Fruit fly (Drosophila melanogaster) whole organism, pupa: ENCODE data around the gene FucTB.

Experiments used
- CG13204 ChIP-seq: fragments of 200-800 bp; sonication (Bioruptor generic); optimal IDR thresholded peaks from 2 replicates; lab custom pipeline; 2018; ENCODE audit warnings: missing biosample characterization, mild to moderate bottlenecking, missing genetic modification characterization, moderate library complexity
- CG34367 ChIP-seq: fragments of 200-800 bp; sonication (Bioruptor generic); optimal IDR thresholded peaks from 2 replicates; lab custom pipeline; 2018; ENCODE audit warnings: missing biosample characterization, mild to moderate bottlenecking, missing genetic modification characterization
- D1 ChIP-seq: fragments of 200-800 bp; sonication (Bioruptor generic); optimal IDR thresholded peaks from 2 replicates; lab custom pipeline; 2018; ENCODE audit warnings: missing biosample characterization, mild to moderate bottlenecking, missing genetic modification characterization, moderate library complexity
- EcR ChIP-seq: fragments of 200-800 bp; sonication (Bioruptor generic); optimal IDR thresholded peaks from 3 replicates; lab custom pipeline; 2019; ENCODE audit warnings: missing biosample characterization, missing genetic modification characterization, mild to moderate bottlenecking, moderate library complexity, missing genetic modification reagents

DNA sequence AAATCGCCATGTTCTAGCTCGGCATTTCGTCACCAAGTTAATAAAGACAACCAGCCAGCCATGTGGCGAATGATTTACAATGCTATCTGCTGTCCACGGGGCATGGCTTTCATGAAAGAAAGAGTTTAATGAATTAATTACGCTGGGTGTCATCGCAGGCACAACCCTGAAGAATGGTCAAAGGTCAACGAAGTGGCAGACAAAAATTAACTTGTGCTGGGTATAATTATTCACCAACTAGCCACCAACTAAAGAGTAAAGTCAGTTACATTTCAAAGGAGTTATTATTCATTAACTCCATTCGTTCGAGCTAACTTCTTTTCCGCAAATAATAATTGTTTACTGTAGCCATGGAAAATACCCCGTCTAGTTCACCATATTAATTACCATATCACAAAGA, 26.6 kb upstream of the FucTB start:
- no peak for TF ChIP-seq CG13204 (GFP tag; lab: Kevin White, UChicago)
- no peak for TF ChIP-seq EcR (GFP tag; lab: Kevin White, UChicago)
- TF ChIP-seq D1 (tag; lab: Kevin White, UChicago), result no peak
- TF ChIP-seq CG34367 (tag; lab: Kevin White, UChicago), result no peak
